Fruit fly (Drosophila melanogaster) whole organism, wandering third instar larva: ENCODE results near the gene HHEX.

Experiments used
- Abd-B ChIP-seq: fragments of >200 bp; optimal IDR thresholded peaks from 2 replicates; lab custom pipeline; 2017; ENCODE audit warnings: missing biosample characterization, missing genetic modification characterization
- CG32264 ChIP-seq: fragments of 200-800 bp; sonication (Bioruptor generic); optimal IDR thresholded peaks from 2 replicates; lab custom pipeline; 2016; ENCODE audit warnings: missing biosample characterization, missing genetic modification characterization
- CG9705 ChIP-seq: fragments of 200-800 bp; sonication (Bioruptor generic); optimal IDR thresholded peaks from 2 replicates; lab custom pipeline; 2018; ENCODE audit warnings: missing biosample characterization, mild to moderate bottlenecking, missing genetic modification characterization
- CrebA ChIP-seq: fragments of 200-800 bp; sonication (Bioruptor generic); optimal IDR thresholded peaks from 2 replicates; lab custom pipeline; 2016; ENCODE audit warnings: missing biosample characterization, mild to moderate bottlenecking, missing genetic modification characterization, borderline replicate concordance
- Dfd ChIP-seq: fragments of >200 bp; optimal IDR thresholded peaks from 2 replicates; lab custom pipeline; 2017; ENCODE audit warnings: missing biosample characterization, missing genetic modification characterization
- Dif ChIP-seq: fragments of 200-275, 200-300 bp; sonication (Bioruptor generic); optimal IDR thresholded peaks from 2 replicates; lab custom pipeline; 2018; ENCODE audit warnings: missing biosample characterization, missing genetic modification characterization; ENCODE audit not compliant: partially characterized antibody
- GATAd ChIP-seq: sonication (Bioruptor generic); optimal IDR thresholded peaks from 2 replicates; lab custom pipeline; 2016; ENCODE audit warnings: missing biosample characterization, missing genetic modification characterization
- HLH106 ChIP-seq: fragments of 200-800 bp; optimal IDR thresholded peaks from 3 replicates; lab custom pipeline; 2019; ENCODE audit warnings: missing biosample characterization, mild to moderate bottlenecking, missing genetic modification characterization, moderate library complexity
- Hnf4 ChIP-seq: fragments of 200-800 bp; sonication (Bioruptor generic); optimal IDR thresholded peaks from 2 replicates; lab custom pipeline; 2016; ENCODE audit warnings: missing biosample characterization, mild to moderate bottlenecking, missing genetic modification characterization
- Hr78 ChIP-seq: fragments of >200 bp; optimal IDR thresholded peaks from 2 replicates; lab custom pipeline; 2017; ENCODE audit warnings: missing biosample characterization, missing genetic modification characterization
- Hr83 ChIP-seq: fragments of 200-300 bp; sonication (Bioruptor generic); optimal IDR thresholded peaks from 2 replicates; lab custom pipeline; 2016; ENCODE audit warnings: missing biosample characterization, mild to moderate bottlenecking, missing genetic modification characterization, moderate library complexity; ENCODE audit not compliant: poor library complexity, severe bottlenecking
- Jra ChIP-seq: sonication (Bioruptor generic); optimal IDR thresholded peaks from 2 replicates; lab custom pipeline; 2016; ENCODE audit warnings: missing biosample characterization, missing genetic modification characterization
- Mio ChIP-seq: sonication (Bioruptor generic); optimal IDR thresholded peaks from 2 replicates; lab custom pipeline; 2016; ENCODE audit warnings: missing biosample characterization, missing genetic modification characterization
- Myc ChIP-seq: fragments of >200 bp; optimal IDR thresholded peaks from 2 replicates; lab custom pipeline; 2017
- N ChIP-seq: fragments of >200 bp; optimal IDR thresholded peaks from 2 replicates; lab custom pipeline; 2018; ENCODE audit warnings: missing biosample characterization, missing external identifiers, missing genetic modification characterization
- OdsH ChIP-seq: fragments of 200-800 bp; sonication (Bioruptor generic); optimal IDR thresholded peaks from 2 replicates; lab custom pipeline; 2016; ENCODE audit warnings: missing biosample characterization, mild to moderate bottlenecking, missing genetic modification characterization
- Rel ChIP-seq, 2 experiments: fragments of 200-800 bp; sonication (Bioruptor generic) in 1 of 2; optimal IDR thresholded peaks; 2 replicates in 1 of 2; 3 replicates in 1 of 2; lab custom pipeline; 2016 to 2019; ENCODE audit warnings: mild to moderate bottlenecking in 2 of 2, missing biosample characterization in 2 of 2, missing genetic modification characterization in 2 of 2, moderate library complexity in 1 of 2
- Sp1 ChIP-seq: fragments of 200-800 bp; sonication (Bioruptor generic); optimal IDR thresholded peaks from 3 replicates; lab custom pipeline; 2019; ENCODE audit warnings: missing biosample characterization, mild to moderate bottlenecking, missing genetic modification characterization, moderate library complexity
- Vsx2 ChIP-seq: fragments of 200-300, 225-300 bp; sonication (Bioruptor generic); optimal IDR thresholded peaks from 2 replicates; lab custom pipeline; 2018; ENCODE audit warnings: missing biosample characterization, missing genetic modification characterization; ENCODE audit not compliant: partially characterized antibody
- br ChIP-seq: fragments of 200-800 bp; sonication (Bioruptor generic); optimal IDR thresholded peaks from 2 replicates; lab custom pipeline; 2016; ENCODE audit warnings: missing biosample characterization, missing genetic modification characterization
- brk ChIP-seq: fragments of 200-800 bp; sonication (Bioruptor generic); optimal IDR thresholded peaks from 2 replicates; lab custom pipeline; 2016; ENCODE audit warnings: missing biosample characterization, mild to moderate bottlenecking, missing genetic modification characterization
- dl ChIP-seq, 2 experiments: fragments of 175-275, 200-275 bp in 1 of 2; fragments of 200-275 bp in 1 of 2; sonication (Bioruptor generic); optimal IDR thresholded peaks; lab custom pipeline; 2018; ENCODE audit warnings: mild to moderate bottlenecking in 2 of 2, missing biosample characterization in 2 of 2, missing genetic modification characterization in 2 of 2, moderate library complexity in 2 of 2; ENCODE audit not compliant: partially characterized antibody in 2 of 2, insufficient read depth in 1 of 2
- dmrt93B ChIP-seq: fragments of 200-800 bp; sonication (Bioruptor generic); optimal IDR thresholded peaks from 2 replicates; lab custom pipeline; 2018; ENCODE audit warnings: missing biosample characterization, mild to moderate bottlenecking, missing genetic modification characterization
- dsf ChIP-seq: sonication (Bioruptor generic); optimal IDR thresholded peaks from 2 replicates; lab custom pipeline; 2016; ENCODE audit warnings: missing biosample characterization, missing genetic modification characterization, borderline replicate concordance
- ey ChIP-seq: fragments of 200-800 bp; sonication (Bioruptor generic); optimal IDR thresholded peaks from 2 replicates; lab custom pipeline; 2016; ENCODE audit warnings: missing biosample characterization, missing genetic modification characterization
- foxo ChIP-seq, 2 experiments: fragments of 200-800 bp; sonication (Bioruptor generic); optimal IDR thresholded peaks; 2 replicates in 1 of 2; 3 replicates in 1 of 2; lab custom pipeline; 2016 to 2017; ENCODE audit warnings: missing biosample characterization in 2 of 2, missing genetic modification characterization in 2 of 2
- fru ChIP-seq: fragments of 200-800 bp; sonication (Bioruptor generic); optimal IDR thresholded peaks from 3 replicates; lab custom pipeline; 2016; ENCODE audit warnings: missing biosample characterization, mild to moderate bottlenecking, missing genetic modification characterization
- h ChIP-seq: fragments of 200-800 bp; sonication (Bioruptor generic); optimal IDR thresholded peaks from 3 replicates; lab custom pipeline; 2016; ENCODE audit warnings: missing biosample characterization, mild to moderate bottlenecking, missing genetic modification characterization
- jim ChIP-seq: fragments of 175-275, 200-325 bp; sonication (Bioruptor generic); optimal IDR thresholded peaks from 2 replicates; lab custom pipeline; 2016; ENCODE audit warnings: missing biosample characterization, mild to moderate bottlenecking, missing genetic modification characterization
- lola ChIP-seq: fragments of >200 bp; optimal IDR thresholded peaks from 2 replicates; lab custom pipeline; 2017; ENCODE audit warnings: missing biosample characterization, missing genetic modification characterization
- pan ChIP-seq: fragments of >200 bp; optimal IDR thresholded peaks from 2 replicates; lab custom pipeline; 2017
- psq ChIP-seq: fragments of 200-800 bp; sonication (Bioruptor generic); optimal IDR thresholded peaks from 3 replicates; lab custom pipeline; 2017; ENCODE audit warnings: missing biosample characterization, mild to moderate bottlenecking, missing genetic modification characterization, moderate library complexity
- rgr ChIP-seq: fragments of 200-800 bp; sonication (Bioruptor generic); optimal IDR thresholded peaks from 3 replicates; lab custom pipeline; 2016; ENCODE audit warnings: missing biosample characterization, mild to moderate bottlenecking, missing genetic modification characterization
- sage ChIP-seq: fragments of 200-800 bp; sonication (Bioruptor generic); optimal IDR thresholded peaks from 2 replicates; lab custom pipeline; 2016; ENCODE audit warnings: missing biosample characterization, mild to moderate bottlenecking, missing genetic modification characterization
- sv ChIP-seq: fragments of 200-800 bp; sonication (Bioruptor generic); optimal IDR thresholded peaks from 3 replicates; lab custom pipeline; 2016; ENCODE audit warnings: missing biosample characterization, missing genetic modification characterization
- tai ChIP-seq: sonication (Bioruptor generic); optimal IDR thresholded peaks from 2 replicates; lab custom pipeline; 2016; ENCODE audit warnings: missing biosample characterization, missing genetic modification characterization
- usp ChIP-seq: fragments of >200 bp; optimal IDR thresholded peaks from 2 replicates; lab custom pipeline; 2017; ENCODE audit warnings: missing biosample characterization, missing genetic modification characterization
- woc ChIP-seq: sonication (Bioruptor generic); optimal IDR thresholded peaks from 2 replicates; lab custom pipeline; 2016; ENCODE audit warnings: missing biosample characterization, mild to moderate bottlenecking, missing genetic modification characterization

Gene HHEX

DNA sequence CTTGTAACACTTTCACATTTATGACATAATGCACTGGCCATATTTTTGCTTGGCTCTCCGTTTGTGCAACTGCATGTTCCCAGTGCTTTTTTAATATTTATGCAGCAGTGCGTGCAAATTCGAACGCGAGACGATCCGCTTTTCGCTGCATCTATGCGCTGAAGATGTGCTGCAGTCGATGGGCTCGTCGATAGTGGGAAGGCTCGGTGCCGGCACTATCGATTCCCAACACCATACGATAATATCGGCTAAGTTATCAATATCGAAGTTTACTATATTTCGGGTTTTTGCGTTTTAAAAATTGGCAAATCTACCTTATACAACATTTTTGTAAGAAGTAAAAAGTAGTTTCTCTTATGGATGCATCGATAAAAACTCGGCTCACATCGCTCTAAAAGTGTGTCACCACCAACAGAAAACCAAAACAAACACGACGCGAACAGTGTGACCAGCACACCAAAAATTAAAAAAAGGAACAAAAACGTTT, 16.9 kb upstream of the HHEX start, which contains the start of gene RhoGAP93B:
TSS of gene RhoGAP93B (minus strand) at position 197 of the 487 bp plus-strand sequence.
- TF ChIP-seq rgr (GFP tag; lab: Kevin White, UChicago) (peak; percentile 83), lola (no peak), Dif (GFP tag; lab: Kevin White, UChicago) (no peak), Jra (peak; percentile 97), Abd-B (GFP tag; lab: Kevin White, UChicago) (no peak), fru (GFP tag; lab: Kevin White, UChicago) (peak; percentile 91), OdsH (peak; percentile 65), tai (GFP tag; lab: Kevin White, UChicago) (no peak), CG32264 (GFP tag; lab: Kevin White, UChicago) (peak; percentile 65), pan (lab: Kevin White, UChicago) (no peak), woc (peak; percentile 87), ey (GFP tag; lab: Kevin White, UChicago) (peak; percentile 75), psq (GFP tag; lab: Kevin White, UChicago) (peak; percentile 82), N (no peak), h (GFP tag; lab: Kevin White, UChicago) (peak; percentile 82), Hr78 (GFP tag; lab: Kevin White, UChicago) (no peak), CrebA (GFP tag; lab: Kevin White, UChicago) (no peak), HLH106 (tag; lab: Kevin White, UChicago) (peak; percentile 84), Mio (GFP tag; lab: Kevin White, UChicago) (peak; percentile 40), Dfd (GFP tag; lab: Kevin White, UChicago) (no peak), Hnf4 (GFP tag; lab: Kevin White, UChicago) (no peak), jim (GFP tag; lab: Kevin White, UChicago) (peak; percentile 29), foxo (GFP tag; optimal IDR thresholded peaks at IDR 0.05; lab: Kevin White, UChicago) (peak; percentile 36 to 83), sv (GFP tag; lab: Kevin White, UChicago) (peak; percentile 35), br (GFP tag; lab: Kevin White, UChicago) (peak; percentile 83), brk (GFP tag; lab: Kevin White, UChicago) (no peak), usp (no peak), Myc (lab: Kevin White, UChicago) (peak; percentile 19), Sp1 (peak; percentile 80), dmrt93B (GFP tag; lab: Kevin White, UChicago) (no peak), dl (GFP tag; optimal IDR thresholded peaks at IDR 0.05; lab: Kevin White, UChicago; ENCODE audit: insufficient read depth in 1 of 2, partially characterized antibody in 2 of 2) (no peak), GATAd (GFP tag; lab: Kevin White, UChicago) (no peak), CG9705 (GFP tag; lab: Kevin White, UChicago) (peak; percentile 84), sage (no peak), Vsx2 (GFP tag; lab: Kevin White, UChicago) (no peak), Hr83 (GFP tag; lab: Kevin White, UChicago) (peak; percentile 53), Rel (GFP tag; optimal IDR thresholded peaks at IDR 0.05; lab: Kevin White, UChicago) (no peak), Rel (tag; optimal IDR thresholded peaks at IDR 0.05; lab: Kevin White, UChicago) (peak; percentile 68), dsf (GFP tag; lab: Kevin White, UChicago) (peak; percentile 93)

DNA sequence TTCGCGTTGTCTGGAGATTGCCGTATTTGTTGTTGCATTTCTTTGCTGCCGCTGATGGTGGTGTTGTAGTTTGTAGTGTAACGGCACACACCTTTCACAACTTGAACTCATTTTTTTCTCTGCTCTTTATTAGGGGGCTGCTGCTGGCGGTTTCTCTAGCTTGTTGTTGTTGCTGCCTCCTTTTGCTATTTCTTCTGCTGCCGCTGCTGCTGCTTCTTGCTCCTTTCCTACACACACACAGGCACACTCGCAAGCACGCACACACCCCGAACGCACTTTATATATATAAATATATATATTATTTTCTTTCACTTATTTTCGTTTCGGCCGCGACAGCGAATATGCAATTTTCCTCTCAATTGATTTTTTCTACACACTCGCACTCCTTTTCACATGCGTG, 16.4 kb upstream of the HHEX start:
- TF ChIP-seq br (GFP tag; lab: Kevin White, UChicago) (no peak), usp (no peak), rgr (GFP tag; lab: Kevin White, UChicago) (no peak), Hr83 (GFP tag; lab: Kevin White, UChicago) (no peak), Jra (no peak), HLH106 (tag; lab: Kevin White, UChicago) (no peak), Abd-B (GFP tag; lab: Kevin White, UChicago) (no peak), fru (GFP tag; lab: Kevin White, UChicago) (no peak), Dif (GFP tag; lab: Kevin White, UChicago) (no peak), Hnf4 (GFP tag; lab: Kevin White, UChicago) (no peak), foxo (GFP tag; optimal IDR thresholded peaks at IDR 0.05; lab: Kevin White, UChicago) (no peak), Sp1 (no peak), Myc (lab: Kevin White, UChicago) (no peak), psq (GFP tag; lab: Kevin White, UChicago) (no peak), GATAd (GFP tag; lab: Kevin White, UChicago) (no peak)
